Worm (Caenorhabditis elegans) whole organism, L4 larva: ENCODE results near the gene fos-1.

Experiments used
- ZK546.5 ChIP-seq, 2 experiments: sonication (generic microtip); optimal IDR thresholded peaks; 2 replicates each; lab custom pipeline; 2017; ENCODE audit warnings: missing biosample characterization in 2 of 2, missing genetic modification characterization in 2 of 2
- aha-1 ChIP-seq: fragments of 150-350 bp; peaks from one replicate; lab custom pipeline; 2014; ENCODE audit warnings: missing biosample characterization, missing genetic modification characterization
- mep-1 ChIP-seq: fragments of 150-350 bp; sonication (generic microtip); optimal IDR thresholded peaks from 3 replicates; lab custom pipeline; 2014; ENCODE audit warnings: missing biosample characterization, missing genetic modification characterization
- mxl-3 ChIP-seq: fragments of 200-800 bp; sonication (Bioruptor generic); optimal IDR thresholded peaks from 2 replicates; lab custom pipeline; 2018; ENCODE audit warnings: mild to moderate bottlenecking, missing genetic modification characterization, missing compliant biosample characterization
- php-3 ChIP-seq: fragments of 200-800 bp; sonication (Bioruptor generic); IDR thresholded peaks from 2 replicates; pipeline ENCODE4 v1.3.6; 2022; ENCODE audit warnings: missing genetic modification reagents, missing genetic modification characterization, missing compliant biosample characterization
- pqm-1 ChIP-seq: sonication (generic microtip); optimal IDR thresholded peaks from 2 replicates; lab custom pipeline; 2017; ENCODE audit warnings: missing biosample characterization, missing genetic modification characterization
- zag-1 ChIP-seq: fragments of 150-350 bp; optimal IDR thresholded peaks from 2 replicates; lab custom pipeline; 2014; ENCODE audit warnings: missing biosample characterization, missing genetic modification characterization
- ztf-11 ChIP-seq: fragments of 150-350 bp; optimal IDR thresholded peaks from 2 replicates; lab custom pipeline; 2014; ENCODE audit warnings: missing biosample characterization, missing genetic modification characterization

DNA sequence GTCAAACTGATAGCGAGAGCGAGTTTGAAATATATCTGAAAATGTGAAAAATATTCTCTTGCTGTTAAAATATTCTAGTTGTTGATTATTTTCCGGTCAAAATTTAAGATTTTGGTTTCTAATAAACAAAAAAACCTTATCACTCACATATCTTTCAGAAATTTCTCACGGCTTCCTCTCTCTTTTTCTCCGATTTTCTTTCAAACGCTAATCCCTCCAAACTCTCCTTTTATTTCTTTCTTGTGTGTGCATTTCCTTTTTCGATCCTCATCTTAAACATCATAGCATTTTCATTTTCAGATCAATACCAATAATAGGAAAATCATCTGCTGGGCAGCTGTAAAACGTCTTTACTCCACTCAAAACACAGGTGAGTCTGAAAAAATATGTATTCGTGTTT, at the start of gene fos-1:
- no peak for TF ChIP-seq mep-1 (tag; lab: Kevin White, UChicago)
- no peak for TF ChIP-seq ztf-11 (tag; lab: Kevin White, UChicago)
- TF ChIP-seq php-3 (GFP tag; lab: Robert Waterston, UW) = no peak
- TF ChIP-seq pqm-1 = no peak
- TF ChIP-seq zag-1 = no peak
- TF ChIP-seq mxl-3 (GFP tag; lab: Kevin White, UChicago) = no peak
- no peak for TF ChIP-seq aha-1 (tag; lab: Kevin White, UChicago)
- TF ChIP-seq ZK546.5 (tag; optimal IDR thresholded peaks at IDR 0.05; lab: Kevin White, UChicago) = no peak
